Worm (Caenorhabditis elegans): Measurements from ENCODE around the gene ttr-38.

The ttr-38 gene

ce11 chrX:9314397-9314796, at the start of gene ttr-38:
TSS of gene ttr-38 (minus strand) at chrX:9314497.
- no peak for TF ChIP-seq alr-1 (tag; optimal IDR thresholded peaks at IDR 0.05)

ce11 chrX:9364082-9364481, 49.8 kb upstream of the ttr-38 start:
- no peak for TF ChIP-seq R02D3.7 (tag; optimal IDR thresholded peaks at IDR 0.05)
- TF ChIP-seq fos-1 (tag; optimal IDR thresholded peaks at IDR 0.05) = peak; percentile 45
- TF ChIP-seq peb-1 (tag; optimal IDR thresholded peaks at IDR 0.05) = no peak
- no peak for TF ChIP-seq zag-1 (tag; optimal IDR thresholded peaks at IDR 0.05)
- no peak for TF ChIP-seq unc-62 (GFP tag; optimal IDR thresholded peaks at IDR 0.05)
- TF ChIP-seq sma-9 (GFP tag; optimal IDR thresholded peaks at IDR 0.05) = peak; percentile 56
- TF ChIP-seq sma-9 (tag; optimal IDR thresholded peaks at IDR 0.05) = no peak

ce11 chrX:9361136-9361535, 46.8 kb upstream of the ttr-38 start:
- TF ChIP-seq ztf-1 (GFP tag; conservative IDR thresholded peaks at IDR 0.05) (no peak), blmp-1 (tag; optimal IDR thresholded peaks at IDR 0.05; ENCODE audit: insufficient read depth) (no peak), elt-1 (tag; optimal IDR thresholded peaks at IDR 0.05) (no peak), nhr-6 (tag; optimal IDR thresholded peaks at IDR 0.05) (no peak), mbf-1 (tag; optimal IDR thresholded peaks at IDR 0.05) (no peak), C34F6.9 (tag; optimal IDR thresholded peaks at IDR 0.05) (no peak), sma-3 (GFP tag; optimal IDR thresholded peaks at IDR 0.05) (no peak), ceh-82 (tag; optimal IDR thresholded peaks at IDR 0.05) (no peak), sma-9 (GFP tag; optimal IDR thresholded peaks at IDR 0.05) (no peak), sma-9 (tag; optimal IDR thresholded peaks at IDR 0.05) (no peak), mdl-1 (tag; optimal IDR thresholded peaks at IDR 0.05) (no peak), lin-39 (tag; optimal IDR thresholded peaks at IDR 0.05) (no peak), unc-55 (GFP tag; optimal IDR thresholded peaks at IDR 0.05) (no peak), dmd-4 (tag; optimal IDR thresholded peaks at IDR 0.05) (no peak)

- no peak for TF ChIP-seq blmp-1 (tag; optimal IDR thresholded peaks at IDR 0.05; ENCODE audit: insufficient read depth)
- TF ChIP-seq unc-55 (GFP tag; optimal IDR thresholded peaks at IDR 0.05) = peak; percentile 56
Measured at ce11 chrX:9349844-9350556, 35.7 kb upstream of the ttr-38 start, which contains the start of gene flp-20. TSS of gene flp-20 (minus strand) at chrX:9349894.

ce11 chrX:9347380-9347979, 33.2 kb upstream of the ttr-38 start, which contains the start of gene oga-1:
TSS of gene oga-1 (minus strand) at chrX:9347430.
- TF ChIP-seq alr-1 (tag; optimal IDR thresholded peaks at IDR 0.05) = no peak
- TF ChIP-seq sma-9 (GFP tag; optimal IDR thresholded peaks at IDR 0.05) = peak; percentile 70
- no peak for TF ChIP-seq sma-9 (tag; optimal IDR thresholded peaks at IDR 0.05)
- no peak for TF ChIP-seq snpc-4 (tag; optimal IDR thresholded peaks at IDR 0.05)
- TF ChIP-seq fos-1 (tag; optimal IDR thresholded peaks at IDR 0.05) = peak; percentile 77
- no peak for TF ChIP-seq F13H6.1 (tag; optimal IDR thresholded peaks at IDR 0.05)
- peak; percentile 11 for TF ChIP-seq nhr-6 (tag; optimal IDR thresholded peaks at IDR 0.05)
- no peak for TF ChIP-seq nhr-23 (tag; optimal IDR thresholded peaks at IDR 0.05)
- no peak for TF ChIP-seq unc-62 (GFP tag; optimal IDR thresholded peaks at IDR 0.05)
- TF ChIP-seq lin-13 (GFP tag; optimal IDR thresholded peaks at IDR 0.05) = peak; percentile 60
- TF ChIP-seq nhr-10 (tag; optimal IDR thresholded peaks at IDR 0.05) = no peak
- no peak for TF ChIP-seq nhr-11 (tag; optimal IDR thresholded peaks at IDR 0.05)
- TF ChIP-seq sem-4 (tag; optimal IDR thresholded peaks at IDR 0.05) = peak; percentile 11
- TF ChIP-seq lsy-2 (tag; optimal IDR thresholded peaks at IDR 0.05) = peak in 1 of 2 experiments; percentile 83
- no peak for TF ChIP-seq dmd-4 (tag; optimal IDR thresholded peaks at IDR 0.05)
- no peak for TF ChIP-seq ceh-82 (tag; optimal IDR thresholded peaks at IDR 0.05)
- TF ChIP-seq ztf-1 (GFP tag; conservative IDR thresholded peaks at IDR 0.05) = no peak
- no peak for TF ChIP-seq Y55F3AM.14 (GFP tag; optimal IDR thresholded peaks at IDR 0.05)
- TF ChIP-seq sma-3 (GFP tag; optimal IDR thresholded peaks at IDR 0.05) = no peak
- TF ChIP-seq crh-2 (tag; optimal IDR thresholded peaks at IDR 0.05) = peak; percentile 92
- TF ChIP-seq mab-5 (tag; optimal IDR thresholded peaks at IDR 0.05) = peak; percentile 39
- peak; percentile 94 for TF ChIP-seq C34F6.9 (tag; optimal IDR thresholded peaks at IDR 0.05)
- TF ChIP-seq nhr-77 (tag; optimal IDR thresholded peaks at IDR 0.05) = no peak
- TF ChIP-seq unc-39 (tag; optimal IDR thresholded peaks at IDR 0.05) = no peak
- no peak for TF ChIP-seq peb-1 (tag; optimal IDR thresholded peaks at IDR 0.05)
- no peak for TF ChIP-seq aly-2 (tag; optimal IDR thresholded peaks at IDR 0.05)
- peak; percentile 87 to 88 for TF ChIP-seq mdl-1 (tag; optimal IDR thresholded peaks at IDR 0.05)
- no peak for TF ChIP-seq ztf-11 (tag; optimal IDR thresholded peaks at IDR 0.05)
- TF ChIP-seq elt-1 (tag; optimal IDR thresholded peaks at IDR 0.05) = no peak
- TF ChIP-seq nhr-129 (tag; optimal IDR thresholded peaks at IDR 0.05) = peak; percentile 95
- TF ChIP-seq ZK546.5 (tag; optimal IDR thresholded peaks at IDR 0.05) = no peak
- no peak for TF ChIP-seq mbf-1 (tag; optimal IDR thresholded peaks at IDR 0.05)
- TF ChIP-seq nhr-237 (tag; optimal IDR thresholded peaks at IDR 0.05) = no peak
- TF ChIP-seq skn-1 (tag; optimal IDR thresholded peaks at IDR 0.05) = no peak
- no peak for TF ChIP-seq ama-1 (optimal IDR thresholded peaks at IDR 0.05)
- TF ChIP-seq zag-1 (tag; optimal IDR thresholded peaks at IDR 0.05) = peak; percentile 4
- no peak for TF ChIP-seq nhr-12 (tag; optimal IDR thresholded peaks at IDR 0.05)
- no peak for TF ChIP-seq ceh-16 (tag; optimal IDR thresholded peaks at IDR 0.05)
- peak; percentile 71 for TF ChIP-seq unc-55 (GFP tag; optimal IDR thresholded peaks at IDR 0.05)

All from whole organism, L2 larva.